Worm (Caenorhabditis elegans): ENCODE results near the gene nhr-192.
A peak's percentile ranks its signal among the peaks of the same experiment; 100 is the strongest.

nhr-192 gene

ce11 chrV:10031384-10032171 lies 38.9 kb downstream of the nhr-192 start (continued):
- TF ChIP-seq fkh-8 (tag; optimal IDR thresholded peaks at IDR 0.05), result no peak
- TF ChIP-seq nhr-19 (GFP tag; conservative IDR thresholded peaks at IDR 0.05), result peak; percentile 54
- peak; percentile 33 for TF ChIP-seq lir-3 (tag; optimal IDR thresholded peaks at IDR 0.05; ENCODE audit: poor library complexity)
- TF ChIP-seq jun-1 (tag; optimal IDR thresholded peaks at IDR 0.05), result peak; percentile 51
- TF ChIP-seq nhr-90 (tag; optimal IDR thresholded peaks at IDR 0.05; ENCODE audit: poor library complexity), result peak; percentile 58
- peak; percentile 5 for TF ChIP-seq lin-39 (tag; optimal IDR thresholded peaks at IDR 0.05)

- peak in 1 of 6 experiments; percentile 12 for TF ChIP-seq elt-3 (tag; optimal IDR thresholded peaks at IDR 0.05)
- TF ChIP-seq snu-23 (GFP tag; optimal IDR thresholded peaks at IDR 0.05), result no peak
- TF ChIP-seq blmp-1 (tag; optimal IDR thresholded peaks at IDR 0.05), result peak; percentile 38
- TF ChIP-seq elt-2 (tag; optimal IDR thresholded peaks at IDR 0.05), result no peak
- TF ChIP-seq fos-1 (tag; optimal IDR thresholded peaks at IDR 0.05), result no peak
Measured at ce11 chrV:10030992-10031383, 39.5 kb downstream of the nhr-192 start, which contains the start of gene acl-2. TSS of gene acl-2 (minus strand) at chrV:10031092.

ce11 chrV:10023062-10023536 lies 47.3 kb downstream of the nhr-192 start:
- TF ChIP-seq ceh-63 (GFP tag; optimal IDR thresholded peaks at IDR 0.05) (no peak), nhr-76 (tag; optimal IDR thresholded peaks at IDR 0.05) (no peak), sox-4 (tag; optimal IDR thresholded peaks at IDR 0.05) (no peak), nhr-77 (tag; optimal IDR thresholded peaks at IDR 0.05) (no peak), efl-1 (optimal IDR thresholded peaks at IDR 0.05) (no peak), efl-1 (GFP tag; optimal IDR thresholded peaks at IDR 0.05 in 1 of 2) (no peak), zip-4 (GFP tag; optimal IDR thresholded peaks at IDR 0.05) (no peak), unc-30 (tag; optimal IDR thresholded peaks at IDR 0.05) (no peak), isw-1 (GFP tag; IDR thresholded peaks at IDR 0.05) (no peak), mep-1 (tag; optimal IDR thresholded peaks at IDR 0.05) (no peak), dsc-1 (tag; optimal IDR thresholded peaks at IDR 0.05) (no peak), F16B12.6 (tag; optimal IDR thresholded peaks at IDR 0.05) (no peak), nhr-20 (tag; optimal IDR thresholded peaks at IDR 0.05) (no peak), egl-13 (tag; optimal IDR thresholded peaks at IDR 0.05) (no peak)

ce11 chrV:10019934-10020333 lies 50.5 kb downstream of the nhr-192 start:
- TF ChIP-seq nhr-71 (tag; optimal IDR thresholded peaks at IDR 0.05) (peak; percentile 43), lin-14 (GFP tag; optimal IDR thresholded peaks at IDR 0.05) (peak; percentile 74), mdl-1 (tag; optimal IDR thresholded peaks at IDR 0.05) (peak in 1 of 2 experiments; percentile 25), lsy-2 (tag; optimal IDR thresholded peaks at IDR 0.05) (peak in 1 of 2 experiments; percentile 28), unc-130 (tag; optimal IDR thresholded peaks at IDR 0.05) (no peak), nhr-85 (tag) (peak; percentile 67), dpl-1 (GFP tag; optimal IDR thresholded peaks at IDR 0.05) (peak in 1 of 3 experiments; percentile 7), lin-35 (GFP tag; optimal IDR thresholded peaks at IDR 0.05) (peak in 1 of 2 experiments; percentile 5), fkh-8 (tag; optimal IDR thresholded peaks at IDR 0.05) (peak; percentile 52), hlh-17 (GFP tag; optimal IDR thresholded peaks at IDR 0.05; ENCODE audit: borderline replicate concordance) (no peak), snu-23 (GFP tag; optimal IDR thresholded peaks at IDR 0.05) (peak; percentile 38), nhr-20 (tag; optimal IDR thresholded peaks at IDR 0.05) (no peak)

Data from whole organism, L1 larva.